1 fruit fly cellular context compared by ENCODE assay signal in genomic region chr3R:19641498-19642065, dm6.
TF ChIP-seq lines count a peak whose summit lies in the region.

No protein-coding gene starts in this region.

TF ChIP-seq in whole organism, embryonic, 481 proteins besides CTCF, POLR2A, EP300 and RAD21 (continued from another document):
- TF ChIP-seq amos (GFP tag; IDR thresholded peaks at IDR 0.05; lab: Robert Waterston, UW; ENCODE audit: partially characterized antibody) (no peak), CG15479 (GFP tag; optimal IDR thresholded peaks at IDR 0.05; lab: Kevin White, UChicago) (no peak), CG3847 (GFP tag; IDR thresholded peaks at IDR 0.05; lab: Robert Waterston, UW) (peak; percentile 73), slp2 (GFP tag; optimal IDR thresholded peaks at IDR 0.05; lab: Kevin White, UChicago) (peak; percentile 30), Oaz (GFP tag; IDR thresholded peaks at IDR 0.05; lab: Robert Waterston, UW) (peak; percentile 75), Bdp1 (GFP tag; optimal IDR thresholded peaks at IDR 0.05; lab: Kevin White, UChicago) (peak; percentile 27), CG12942 (GFP tag; optimal IDR thresholded peaks at IDR 0.05; lab: Kevin White, UChicago) (peak; percentile 53), Dip3 (GFP tag; optimal IDR thresholded peaks at IDR 0.05; lab: Kevin White, UChicago) (peak; percentile 42), sim (GFP tag; IDR thresholded peaks at IDR 0.05; lab: Robert Waterston, UW) (peak; percentile 57; the same call in 1 of the 2 replicates), YL-1 (GFP tag; optimal IDR thresholded peaks at IDR 0.05; lab: Kevin White, UChicago) (no peak), tgo (GFP tag; IDR thresholded peaks at IDR 0.05; lab: Robert Waterston, UW) (peak; percentile 90), Hand (GFP tag; optimal IDR thresholded peaks at IDR 0.05; lab: Kevin White, UChicago) (peak; percentile 83), CG33557 (GFP tag; optimal IDR thresholded peaks at IDR 0.05; lab: Kevin White, UChicago) (peak; percentile 72), CG2120 (GFP tag; optimal IDR thresholded peaks at IDR 0.05; lab: Kevin White, UChicago) (peak; percentile 78), CG14965 (GFP tag; optimal IDR thresholded peaks at IDR 0.05; lab: Kevin White, UChicago; ENCODE audit: borderline replicate concordance) (no peak), fd64A (GFP tag; optimal IDR thresholded peaks at IDR 0.05; lab: Kevin White, UChicago) (peak; percentile 50), otp (GFP tag; IDR thresholded peaks at IDR 0.05; lab: Robert Waterston, UW) (peak; percentile 85), CG11504 (tag; optimal IDR thresholded peaks at IDR 0.05; lab: Kevin White, UChicago) (peak; percentile 92), CG15269 (tag; optimal IDR thresholded peaks at IDR 0.05; lab: Kevin White, UChicago) (peak; percentile 95), CG17829 (tag; optimal IDR thresholded peaks at IDR 0.05; lab: Kevin White, UChicago) (peak; percentile 89), Eip74EF (GFP tag; optimal IDR thresholded peaks at IDR 0.05; lab: Kevin White, UChicago) (peak in 1 of 2 experiments; percentile 75), MTF-1 (GFP tag; optimal IDR thresholded peaks at IDR 0.05; lab: Kevin White, UChicago; ENCODE audit: borderline replicate concordance) (peak; percentile 75), CG17359 (tag; optimal IDR thresholded peaks at IDR 0.05; lab: Kevin White, UChicago) (peak; percentile 94), CG13123 (GFP tag; optimal IDR thresholded peaks at IDR 0.05; lab: Kevin White, UChicago) (peak; percentile 49), CHES-1-like (GFP tag; optimal IDR thresholded peaks at IDR 0.05; lab: Kevin White, UChicago) (no peak), Myb (GFP tag; optimal IDR thresholded peaks at IDR 0.05; lab: Kevin White, UChicago) (peak; percentile 34), dimm (GFP tag; IDR thresholded peaks at IDR 0.05; lab: Robert Waterston, UW) (no peak), CG6175 (GFP tag; IDR thresholded peaks at IDR 0.05; lab: Robert Waterston, UW) (peak; percentile 69; the same call in 2 of the 3 replicates), CG13894 (tag; optimal IDR thresholded peaks at IDR 0.05; lab: Kevin White, UChicago) (peak; percentile 86), CG1603 (tag; optimal IDR thresholded peaks at IDR 0.05; lab: Kevin White, UChicago) (peak; percentile 60), CG4424 (GFP tag; optimal IDR thresholded peaks at IDR 0.05; lab: Kevin White, UChicago) (peak; percentile 86), en (GFP tag; optimal IDR thresholded peaks at IDR 0.05; lab: Kevin White, UChicago) (no peak), Hr3 (GFP tag; optimal IDR thresholded peaks at IDR 0.05; lab: Kevin White, UChicago) (peak; percentile 68), tx (GFP tag; optimal IDR thresholded peaks at IDR 0.05; lab: Kevin White, UChicago) (no peak), CG2116 (GFP tag; optimal IDR thresholded peaks at IDR 0.05; lab: Kevin White, UChicago) (peak; percentile 33)
